Fruit fly (Drosophila melanogaster) whole organism, embryonic: ENCODE measurements around the gene Shawn.

Experiments
- Atf-2 ChIP-seq: fragments of 200-800 bp; sonication (Bioruptor generic); optimal IDR thresholded peaks from 2 replicates; lab custom pipeline; 2016; ENCODE audit warnings: missing biosample characterization, missing genetic modification characterization
- BEAF-32 ChIP-seq: fragments of 200-800 bp; sonication (Bioruptor generic); optimal IDR thresholded peaks from 3 replicates; lab custom pipeline; 2017; ENCODE audit warnings: missing biosample characterization, missing genetic modification characterization, mild to moderate bottlenecking, moderate library complexity, missing genetic modification reagents
- CG10366 ChIP-seq: fragments of 200-800 bp; sonication (Bioruptor generic); IDR thresholded peaks from 2 replicates; pipeline ENCODE4 v1.3.6; 2022; ENCODE audit warnings: missing biosample characterization, missing genetic modification characterization
- CG11560 ChIP-seq: fragments of 200-800 bp; sonication (Bioruptor generic); IDR thresholded peaks from 3 replicates; pipeline ENCODE4 v1.3.6; 2022; ENCODE audit warnings: missing biosample characterization, missing genetic modification characterization
- CG14710 ChIP-seq: fragments of 200-800 bp; sonication (Bioruptor generic); optimal IDR thresholded peaks from 3 replicates; lab custom pipeline; 2019; ENCODE audit warnings: missing biosample characterization, mild to moderate bottlenecking, missing genetic modification characterization, moderate library complexity
- CG15269 ChIP-seq: fragments of 200-800 bp; sonication (Bioruptor generic); optimal IDR thresholded peaks from 2 replicates; lab custom pipeline; 2018; ENCODE audit warnings: missing biosample characterization, mild to moderate bottlenecking, missing genetic modification characterization, moderate library complexity
- CG15514 ChIP-seq: fragments of 200-800 bp; sonication (Bioruptor generic); optimal IDR thresholded peaks from 3 replicates; lab custom pipeline; 2017; ENCODE audit warnings: missing biosample characterization, missing genetic modification characterization, mild to moderate bottlenecking, moderate library complexity, missing genetic modification reagents
- CG1603 ChIP-seq: fragments of 200-800 bp; sonication (Bioruptor generic); optimal IDR thresholded peaks from 2 replicates; lab custom pipeline; 2019; ENCODE audit warnings: missing biosample characterization, mild to moderate bottlenecking, missing genetic modification characterization, moderate library complexity
- CG16813 ChIP-seq: fragments of 200-800 bp; sonication (Bioruptor generic); IDR thresholded peaks from 3 replicates; pipeline ENCODE4 v1.3.6; 2022; ENCODE audit warnings: missing biosample characterization, missing genetic modification characterization; ENCODE audit not compliant: partially characterized antibody
- CG17359 ChIP-seq: fragments of 200-800 bp; sonication (Bioruptor generic); optimal IDR thresholded peaks from 3 replicates; lab custom pipeline; 2018; ENCODE audit warnings: missing biosample characterization, mild to moderate bottlenecking, missing genetic modification characterization, moderate library complexity
- CG6254 ChIP-seq: fragments of 200-800 bp; sonication (Bioruptor generic); optimal IDR thresholded peaks from 3 replicates; lab custom pipeline; 2017; ENCODE audit warnings: mild to moderate bottlenecking, missing biosample characterization, missing genetic modification reagents, missing genetic modification characterization
- CG6765 ChIP-seq: fragments of 200-800 bp; sonication (Bioruptor generic); optimal IDR thresholded peaks from 3 replicates; lab custom pipeline; 2017; ENCODE audit warnings: missing biosample characterization, mild to moderate bottlenecking, missing genetic modification characterization
- CG6791 ChIP-seq: fragments of 200-800 bp; sonication (Bioruptor generic); IDR thresholded peaks from 3 replicates; pipeline ENCODE4 v1.3.6; 2022; ENCODE audit warnings: missing biosample characterization, missing genetic modification characterization; ENCODE audit not compliant: partially characterized antibody
- Dp ChIP-seq: fragments of 200-800 bp; sonication (Bioruptor generic); optimal IDR thresholded peaks from 2 replicates; lab custom pipeline; 2018; ENCODE audit warnings: missing biosample characterization, mild to moderate bottlenecking, missing genetic modification characterization, moderate library complexity
- Dref ChIP-seq: fragments of 200-800 bp; sonication (Bioruptor generic); IDR thresholded peaks from 2 replicates; pipeline ENCODE4 v1.3.6; 2022; ENCODE audit warnings: missing biosample characterization, missing genetic modification characterization
- E2f2 ChIP-seq: fragments of 200-800 bp; sonication (Bioruptor generic); IDR thresholded peaks from 2 replicates; pipeline ENCODE4 v1.3.6; 2022; ENCODE audit warnings: missing biosample characterization, missing genetic modification characterization
- H15 ChIP-seq: fragments of 200-800 bp; sonication (Bioruptor generic); IDR thresholded peaks from 3 replicates; pipeline ENCODE4 v1.3.6; 2022; ENCODE audit warnings: missing biosample characterization, missing genetic modification characterization
- HLH4C ChIP-seq: fragments of 200-800 bp; sonication (Bioruptor generic); IDR thresholded peaks from 3 replicates; pipeline ENCODE4 v1.3.6; 2022; ENCODE audit warnings: missing biosample characterization, missing genetic modification characterization; ENCODE audit not compliant: partially characterized antibody
- MBD-R2 ChIP-seq: fragments of 200-800 bp; sonication (Bioruptor generic); IDR thresholded peaks from 2 replicates; pipeline ENCODE4 v1.3.6; 2022; ENCODE audit warnings: missing biosample characterization, missing genetic modification characterization
- MESR4 ChIP-seq: fragments of 200-800 bp; sonication (Bioruptor generic); optimal IDR thresholded peaks from 2 replicates; lab custom pipeline; 2018; ENCODE audit warnings: missing biosample characterization, mild to moderate bottlenecking, missing genetic modification characterization, moderate library complexity
- Max ChIP-seq: fragments of 200-800 bp; sonication (Bioruptor generic); optimal IDR thresholded peaks from 2 replicates; lab custom pipeline; 2016; ENCODE audit warnings: missing biosample characterization, mild to moderate bottlenecking, missing genetic modification characterization
- Med ChIP-seq: fragments of 200-800 bp; sonication (Bioruptor generic); peaks from one replicate; lab custom pipeline; 2016; ENCODE audit warnings: missing biosample characterization, missing genetic modification characterization, mild to moderate bottlenecking, inconsistent platforms, moderate library complexity
- Nf-YC ChIP-seq: fragments of 200-800 bp; optimal IDR thresholded peaks from 3 replicates; lab custom pipeline; 2019; ENCODE audit warnings: missing biosample characterization, mild to moderate bottlenecking, missing genetic modification characterization, moderate library complexity
- Optix ChIP-seq: fragments of 200-800 bp; sonication (Bioruptor generic); IDR thresholded peaks from 3 replicates; pipeline ENCODE4 v1.3.6; 2022; ENCODE audit warnings: missing biosample characterization, missing genetic modification characterization
- Scr ChIP-seq: fragments of 200-800 bp; sonication (Bioruptor generic); IDR thresholded peaks from 2 replicates; pipeline ENCODE4 v1.3.6; 2022; ENCODE audit warnings: missing biosample characterization, missing genetic modification characterization; ENCODE audit not compliant: partially characterized antibody
- YL-1 ChIP-seq: fragments of 200-800 bp; sonication (Bioruptor generic); optimal IDR thresholded peaks from 3 replicates; lab custom pipeline; 2017; ENCODE audit warnings: missing biosample characterization, mild to moderate bottlenecking, missing genetic modification characterization
- amos ChIP-seq: fragments of 200-800 bp; sonication (Bioruptor generic); IDR thresholded peaks from 2 replicates; pipeline ENCODE4 v1.3.6; 2022; ENCODE audit warnings: missing biosample characterization, missing genetic modification characterization; ENCODE audit not compliant: partially characterized antibody
- ato ChIP-seq: fragments of 200-800 bp; sonication (Bioruptor generic); IDR thresholded peaks from 2 replicates; pipeline ENCODE4 v1.3.6; 2022; ENCODE audit warnings: missing biosample characterization, missing genetic modification characterization; ENCODE audit not compliant: partially characterized antibody
- bbx ChIP-seq: fragments of 200-800 bp; sonication (Bioruptor generic); IDR thresholded peaks from 2 replicates; pipeline ENCODE4 v1.3.6; 2022; ENCODE audit warnings: missing biosample characterization, missing genetic modification characterization; ENCODE audit not compliant: partially characterized antibody
- chinmo ChIP-seq: fragments of 200-800 bp; sonication (Bioruptor generic); IDR thresholded peaks from 4 replicates; pipeline ENCODE4 v1.3.6; 2022; ENCODE audit warnings: missing biosample characterization, missing genetic modification characterization; ENCODE audit not compliant: partially characterized antibody
- cwo ChIP-seq: fragments of 200-800 bp; sonication (Bioruptor generic); optimal IDR thresholded peaks from 3 replicates; lab custom pipeline; 2017; ENCODE audit warnings: missing biosample characterization, missing genetic modification characterization, mild to moderate bottlenecking, moderate library complexity, missing genetic modification reagents
- dm ChIP-seq: fragments of 200-800 bp; sonication (Bioruptor generic); optimal IDR thresholded peaks from 3 replicates; lab custom pipeline; 2016; ENCODE audit warnings: missing biosample characterization, missing genetic modification characterization
- dpn ChIP-seq, 2 experiments: fragments of 200-800 bp; sonication (Bioruptor generic); optimal IDR thresholded peaks; 3 replicates each; lab custom pipeline; 2016; ENCODE audit warnings: missing biosample characterization in 2 of 2, missing genetic modification characterization in 2 of 2
- hbn ChIP-seq: fragments of 200-800 bp; sonication (Bioruptor generic); IDR thresholded peaks from 2 replicates; pipeline ENCODE4 v1.3.6; 2022; ENCODE audit warnings: missing biosample characterization, missing genetic modification characterization; ENCODE audit not compliant: partially characterized antibody
- inv ChIP-seq: fragments of 200-800 bp; sonication (Bioruptor generic); IDR thresholded peaks from 2 replicates; pipeline ENCODE4 v1.3.6; 2022; ENCODE audit warnings: missing biosample characterization, missing genetic modification characterization; ENCODE audit not compliant: partially characterized antibody
- kah ChIP-seq: fragments of 200-800 bp; sonication (Bioruptor generic); optimal IDR thresholded peaks from 2 replicates; lab custom pipeline; 2018; ENCODE audit warnings: missing biosample characterization, mild to moderate bottlenecking, missing genetic modification characterization
- klu ChIP-seq: fragments of 200-800 bp; sonication (Bioruptor generic); IDR thresholded peaks from 2 replicates; pipeline ENCODE4 v1.3.6; 2022; ENCODE audit warnings: missing biosample characterization, missing genetic modification characterization
- pfk ChIP-seq: fragments of 200-800 bp; sonication (Bioruptor generic); optimal IDR thresholded peaks from 2 replicates; lab custom pipeline; 2018; ENCODE audit warnings: missing biosample characterization, mild to moderate bottlenecking, missing genetic modification characterization, moderate library complexity
- pzg ChIP-seq: fragments of 200-800 bp; sonication (Bioruptor generic); optimal IDR thresholded peaks from 3 replicates; lab custom pipeline; 2018; ENCODE audit warnings: missing biosample characterization, mild to moderate bottlenecking, missing genetic modification characterization, moderate library complexity
- row ChIP-seq: fragments of 200-800 bp; sonication (Bioruptor generic); IDR thresholded peaks from 3 replicates; pipeline ENCODE4 v1.3.6; 2022; ENCODE audit warnings: missing biosample characterization, missing genetic modification characterization
- sens ChIP-seq: fragments of 200-800 bp; sonication (Bioruptor generic); peaks from one replicate; lab custom pipeline; 2016; ENCODE audit warnings: missing biosample characterization, missing genetic modification characterization
- sna ChIP-seq: fragments of 200-800 bp; sonication (Bioruptor generic); IDR thresholded peaks from 2 replicates; pipeline ENCODE4 v1.3.6; 2022; ENCODE audit warnings: missing biosample characterization, missing genetic modification characterization; ENCODE audit not compliant: partially characterized antibody
- sug ChIP-seq: fragments of 200-800 bp; optimal IDR thresholded peaks from 2 replicates; lab custom pipeline; 2019; ENCODE audit warnings: missing biosample characterization, mild to moderate bottlenecking, missing genetic modification characterization, moderate library complexity
- trem ChIP-seq: fragments of 200-800 bp; optimal IDR thresholded peaks from 3 replicates; lab custom pipeline; 2019; ENCODE audit warnings: missing biosample characterization, mild to moderate bottlenecking, missing genetic modification characterization, moderate library complexity
- twi ChIP-seq: fragments of 200-800 bp; optimal IDR thresholded peaks from 2 replicates; lab custom pipeline; 2019; ENCODE audit warnings: missing biosample characterization, mild to moderate bottlenecking, missing genetic modification characterization, moderate library complexity
- unc-4 ChIP-seq: fragments of 200-800 bp; sonication (Bioruptor generic); IDR thresholded peaks from 2 replicates; pipeline ENCODE4 v1.3.6; 2022; ENCODE audit warnings: missing biosample characterization, missing genetic modification characterization; ENCODE audit not compliant: partially characterized antibody

Shawn gene

DNA sequence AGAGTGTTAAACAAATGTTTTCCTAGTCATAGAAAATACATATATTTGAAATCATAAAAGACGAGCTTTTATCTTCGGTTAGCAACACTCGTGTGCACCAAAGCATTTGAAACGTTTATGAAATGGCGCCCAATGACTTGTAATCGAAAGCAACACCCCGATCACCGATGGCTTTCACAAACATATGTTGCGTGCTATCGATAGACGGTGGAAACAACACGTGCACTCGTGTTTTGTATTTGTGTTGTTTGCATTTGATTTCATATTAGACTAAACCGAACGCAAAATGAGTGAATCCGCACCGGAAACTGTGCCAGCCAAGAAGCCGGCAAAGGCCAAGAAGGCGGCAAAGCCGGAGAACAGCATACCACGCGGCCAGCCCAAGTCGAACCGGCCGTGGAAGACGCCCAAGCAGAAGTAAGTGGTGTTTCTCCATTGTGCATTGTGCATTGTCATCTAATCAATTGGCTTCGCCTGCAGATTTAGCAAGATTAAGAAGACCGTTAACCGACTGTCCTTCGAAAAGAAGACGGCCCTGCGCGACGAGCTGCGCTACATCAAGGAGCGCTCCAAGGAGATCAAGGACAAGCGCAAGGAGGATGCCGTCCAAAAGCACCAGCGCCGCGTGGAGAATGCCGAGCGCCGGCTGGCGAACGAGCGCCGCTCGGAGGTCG lies 4.8 kb downstream of the Shawn start, which contains the start of gene CG14210 (continued):
- peak; percentile 77 for TF ChIP-seq cwo (GFP tag; lab: Kevin White, UChicago)
- TF ChIP-seq MBD-R2 (GFP tag; lab: Robert Waterston, UW): peak; percentile 70
- TF ChIP-seq CG6791 (GFP tag; lab: Robert Waterston, UW): peak; percentile 75; the same call in 2 of the 3 replicates
- peak; percentile 64 for TF ChIP-seq unc-4 (GFP tag; lab: Robert Waterston, UW)
- TF ChIP-seq twi: peak; percentile 30
- peak; percentile 50 for TF ChIP-seq CG1603 (tag; lab: Kevin White, UChicago)
- TF ChIP-seq chinmo (GFP tag; lab: Robert Waterston, UW): 0 out of 4 replicates have a peak, but pooled peaks have one; percentile 55
- peak; percentile 62 for TF ChIP-seq CG16813 (GFP tag; lab: Robert Waterston, UW)
- peak; percentile 12 for TF ChIP-seq CG14710 (tag; lab: Kevin White, UChicago)
- peak; percentile 45 for TF ChIP-seq trem (tag; lab: Kevin White, UChicago)
- TF ChIP-seq Dref: peak; percentile 84
- peak; percentile 44; the same call in 1 of the 2 replicates for TF ChIP-seq sna
- TF ChIP-seq ato (GFP tag; lab: Robert Waterston, UW): peak; percentile 69
- peak; percentile 69 for TF ChIP-seq Max (GFP tag; lab: Kevin White, UChicago)
- TF ChIP-seq CG6254 (GFP tag; lab: Kevin White, UChicago): no peak
- peak; percentile 52 for TF ChIP-seq YL-1
- TF ChIP-seq inv (GFP tag; lab: Robert Waterston, UW): peak; percentile 48; the same call in 1 of the 2 replicates
- TF ChIP-seq Nf-YC (tag; lab: Kevin White, UChicago): no peak
- TF ChIP-seq Med: peak; percentile 7
- peak; percentile 57 for TF ChIP-seq pzg (GFP tag; lab: Kevin White, UChicago)
- peak; percentile 19 for TF ChIP-seq sens (GFP tag; lab: Kevin White, UChicago)
- TF ChIP-seq sug (tag; lab: Kevin White, UChicago): peak; percentile 25
- peak; percentile 84 for TF ChIP-seq Dp
- no peak for TF ChIP-seq H15 (GFP tag; lab: Robert Waterston, UW)
- TF ChIP-seq BEAF-32 (GFP tag; lab: Kevin White, UChicago): peak; percentile 57
- TF ChIP-seq MESR4 (GFP tag; lab: Kevin White, UChicago): peak; percentile 57
- no peak for TF ChIP-seq klu (GFP tag; lab: Robert Waterston, UW)
- TF ChIP-seq row (GFP tag; lab: Robert Waterston, UW): no peak
- peak; percentile 75 for TF ChIP-seq bbx (GFP tag; lab: Robert Waterston, UW)
- peak; percentile 84 for TF ChIP-seq HLH4C (GFP tag; lab: Robert Waterston, UW)
- peak; percentile 90 for TF ChIP-seq dm (GFP tag; lab: Kevin White, UChicago)
- no peak for TF ChIP-seq dpn (GFP tag; optimal IDR thresholded peaks at IDR 0.05; lab: Kevin White, UChicago)
- peak; percentile 66 for TF ChIP-seq Scr (GFP tag; lab: Robert Waterston, UW)

DNA sequence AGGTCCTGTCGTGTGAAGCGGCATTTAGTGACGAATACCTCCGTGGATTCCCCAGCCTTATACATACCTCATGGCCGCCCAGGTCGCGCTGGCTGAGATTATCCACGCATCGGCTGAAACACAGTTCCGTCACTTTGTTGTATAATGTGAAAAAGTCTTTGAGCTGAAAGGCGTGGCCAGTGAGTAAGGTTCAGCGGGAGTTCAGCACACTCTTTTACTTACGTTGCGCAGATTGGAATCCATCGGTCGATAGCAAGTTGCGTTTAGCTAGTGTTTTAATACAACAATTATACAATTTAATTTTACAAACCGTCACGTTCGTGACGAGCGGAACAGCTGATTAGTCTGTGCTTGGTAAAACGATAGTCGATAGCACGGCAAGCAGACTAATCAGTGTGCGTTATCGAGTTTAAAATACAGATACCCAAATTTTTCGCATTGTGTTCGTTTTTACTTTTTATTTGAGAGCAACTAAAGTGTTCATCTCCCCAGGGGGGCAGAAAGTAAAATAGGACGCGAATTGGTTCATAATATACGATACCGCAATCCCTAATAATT lies 6.9 kb downstream of the Shawn start, which contains the start of the genes Pstk and Tim9b:
Gene Pstk, minus strand, starts transcription at position 355 of the 558 bp plus-strand sequence.
Gene Tim9b, minus strand, starts transcription at position 355 of the 558 bp plus-strand sequence.
- 0 out of 2 replicates have a peak, but pooled peaks have one; percentile 46 for TF ChIP-seq sna
- no peak for TF ChIP-seq kah (GFP tag; lab: Kevin White, UChicago)
- no peak for TF ChIP-seq CG11560 (tag; lab: Robert Waterston, UW)
- no peak for TF ChIP-seq Atf-2 (GFP tag; lab: Kevin White, UChicago)
- no peak for TF ChIP-seq CG6765 (GFP tag; lab: Kevin White, UChicago)
- TF ChIP-seq Optix (GFP tag; lab: Robert Waterston, UW): no peak
- TF ChIP-seq CG15269 (tag; lab: Kevin White, UChicago): no peak
- no peak for TF ChIP-seq CG15514 (GFP tag; lab: Kevin White, UChicago)
- peak; percentile 84 for TF ChIP-seq E2f2
- TF ChIP-seq CG10366 (GFP tag; lab: Robert Waterston, UW): no peak
- peak; percentile 48; the same call in 1 of the 2 replicates for TF ChIP-seq amos (GFP tag; lab: Robert Waterston, UW)
- TF ChIP-seq HLH4C (GFP tag; lab: Robert Waterston, UW): peak; percentile 66
- peak; percentile 45; the same call in 1 of the 3 replicates for TF ChIP-seq CG16813 (GFP tag; lab: Robert Waterston, UW)
- TF ChIP-seq CG17359 (tag; lab: Kevin White, UChicago): no peak
- TF ChIP-seq pfk: peak; percentile 28
- peak; percentile 49 for TF ChIP-seq hbn
